Worm (Caenorhabditis elegans) whole organism, L4 larva: ENCODE results near the gene rha-2.
A peak's percentile ranks its signal among the peaks of the same experiment; 100 is the strongest.

Experiments used
- T26A8.4 ChIP-seq: fragments of 200-800 bp; sonication (Bioruptor generic); IDR thresholded peaks from 2 replicates; pipeline ENCODE4 v1.3.6; 2022; ENCODE audit warnings: missing genetic modification characterization, missing compliant biosample characterization
- Y75B8A.6 ChIP-seq: fragments of 200-800 bp; sonication (Bioruptor generic); IDR thresholded peaks from 2 replicates; pipeline ENCODE4 v1.3.6; 2022; ENCODE audit warnings: missing genetic modification reagents, missing genetic modification characterization, missing compliant biosample characterization
- aha-1 ChIP-seq: fragments of 150-350 bp; peaks from one replicate; lab custom pipeline; 2014; ENCODE audit warnings: missing biosample characterization, missing genetic modification characterization
- ama-1 ChIP-seq: fragments of 150-350 bp; optimal IDR thresholded peaks from 2 replicates; lab custom pipeline; 2014; ENCODE audit warnings: inconsistent platforms, mixed read lengths
- arid-1 ChIP-seq: fragments of 200-800 bp; sonication (Bioruptor generic); conservative IDR thresholded peaks from 2 replicates; pipeline ENCODE4 v1.3.6; 2022; ENCODE audit warnings: missing genetic modification reagents, missing genetic modification characterization, missing compliant biosample characterization
- ceh-28 ChIP-seq: fragments of 150-350 bp; optimal IDR thresholded peaks from 2 replicates; lab custom pipeline; 2014; ENCODE audit warnings: missing biosample characterization, missing genetic modification reagents, missing genetic modification characterization
- ceh-44 ChIP-seq: fragments of 200-800 bp; sonication (Bioruptor generic); IDR thresholded peaks from 2 replicates; pipeline ENCODE4 v1.3.6; 2022; ENCODE audit warnings: missing genetic modification reagents, missing genetic modification characterization, missing compliant biosample characterization
- ces-1 ChIP-seq: fragments of 150-350 bp; sonication (generic microtip); optimal IDR thresholded peaks from 4 replicates; lab custom pipeline; 2014; ENCODE audit warnings: missing biosample characterization, missing genetic modification reagents, missing genetic modification characterization
- cey-2 ChIP-seq: sonication (generic microtip); optimal IDR thresholded peaks from 3 replicates; lab custom pipeline; 2017; ENCODE audit warnings: missing genetic modification characterization, mild to moderate bottlenecking, missing compliant biosample characterization, antibody characterized with exemption, borderline replicate concordance; ENCODE audit not compliant: insufficient read depth
- ctbp-1 ChIP-seq: fragments of 200-800 bp; sonication (Bioruptor generic); IDR thresholded peaks from 2 replicates; pipeline ENCODE4 v1.3.6; 2022; ENCODE audit warnings: missing genetic modification reagents, missing genetic modification characterization, missing compliant biosample characterization
- daf-16 ChIP-seq, 3 experiments: sonication (generic microtip); optimal IDR thresholded peaks; 2 replicates each; lab custom pipeline; 2016 to 2017; ENCODE audit warnings: missing genetic modification characterization in 3 of 3, missing genetic modification reagents in 3 of 3, mild to moderate bottlenecking in 2 of 3, missing compliant biosample characterization in 2 of 3, missing biosample characterization in 1 of 3, moderate library complexity in 1 of 3
- daf-19 ChIP-seq: fragments of 200-800 bp; sonication (Bioruptor generic); conservative IDR thresholded peaks from 2 replicates; pipeline ENCODE4 v1.3.6; 2022; ENCODE audit warnings: missing genetic modification characterization, missing compliant biosample characterization
- duxl-1 ChIP-seq: sonication (generic microtip); optimal IDR thresholded peaks from 2 replicates; lab custom pipeline; 2016; ENCODE audit warnings: mild to moderate bottlenecking, missing genetic modification characterization, moderate library complexity, missing compliant biosample characterization; ENCODE audit not compliant: poor library complexity
- dve-1 ChIP-seq: sonication (generic microtip); optimal IDR thresholded peaks from 2 replicates; lab custom pipeline; 2017; ENCODE audit warnings: antibody characterized with exemption, mild to moderate bottlenecking, missing genetic modification characterization, missing compliant biosample characterization; ENCODE audit not compliant: insufficient read depth
- egl-27 ChIP-seq: sonication (generic microtip); optimal IDR thresholded peaks from 3 replicates; lab custom pipeline; 2017; ENCODE audit warnings: missing biosample characterization, missing genetic modification reagents, missing genetic modification characterization
- egl-43 ChIP-seq: fragments of 200-800 bp; sonication (Bioruptor generic); IDR thresholded peaks from 2 replicates; pipeline ENCODE4 v1.3.6; 2022; ENCODE audit warnings: missing genetic modification reagents, missing genetic modification characterization, missing compliant biosample characterization
- gei-8 ChIP-seq: fragments of 200-800 bp; sonication (Bioruptor generic); optimal IDR thresholded peaks from 2 replicates; lab custom pipeline; 2018; ENCODE audit warnings: mild to moderate bottlenecking, missing genetic modification characterization, missing compliant biosample characterization
- hlh-11 ChIP-seq: fragments of 200-800 bp; sonication (Bioruptor generic); optimal IDR thresholded peaks from 2 replicates; lab custom pipeline; 2018; ENCODE audit warnings: mild to moderate bottlenecking, missing genetic modification characterization, missing compliant biosample characterization
- lim-7 ChIP-seq: fragments of 200-800 bp; sonication (Bioruptor generic); IDR thresholded peaks from 2 replicates; pipeline ENCODE4 v1.3.6; 2022; ENCODE audit warnings: missing genetic modification characterization, missing compliant biosample characterization
- lin-1 ChIP-seq: fragments of 200-800 bp; sonication (Bioruptor generic); IDR thresholded peaks from 2 replicates; pipeline ENCODE4 v1.3.6; 2022; ENCODE audit warnings: missing genetic modification reagents, missing genetic modification characterization, missing compliant biosample characterization
- lin-29 ChIP-seq: fragments of 200-800 bp; sonication (Bioruptor generic); IDR thresholded peaks from 2 replicates; pipeline ENCODE4 v1.3.6; 2022; ENCODE audit warnings: missing genetic modification reagents, missing genetic modification characterization, missing compliant biosample characterization
- lin-39 ChIP-seq: fragments of 150-350 bp; optimal IDR thresholded peaks from 2 replicates; lab custom pipeline; 2014; ENCODE audit warnings: missing biosample characterization, missing genetic modification reagents, missing genetic modification characterization
- mdt-29 ChIP-seq: fragments of 200-800 bp; sonication (Bioruptor generic); IDR thresholded peaks from 2 replicates; pipeline ENCODE4 v1.3.6; 2022; ENCODE audit warnings: missing genetic modification reagents, missing genetic modification characterization, missing compliant biosample characterization
- mxl-3 ChIP-seq: fragments of 200-800 bp; sonication (Bioruptor generic); optimal IDR thresholded peaks from 2 replicates; lab custom pipeline; 2018; ENCODE audit warnings: mild to moderate bottlenecking, missing genetic modification characterization, missing compliant biosample characterization
- nhr-25 ChIP-seq: sonication (generic microtip); optimal IDR thresholded peaks from 2 replicates; lab custom pipeline; 2017; ENCODE audit warnings: missing genetic modification characterization, mild to moderate bottlenecking, missing compliant biosample characterization, antibody characterized with exemption, moderate library complexity, borderline replicate concordance; ENCODE audit not compliant: insufficient read depth
- nhr-28 ChIP-seq: fragments of 150-350 bp; optimal IDR thresholded peaks from 2 replicates; lab custom pipeline; 2014; ENCODE audit warnings: missing biosample characterization, missing genetic modification characterization
- nhr-77 ChIP-seq: fragments of 150-350 bp; optimal IDR thresholded peaks from 2 replicates; lab custom pipeline; 2014; ENCODE audit warnings: missing biosample characterization, missing genetic modification characterization
- pha-4 ChIP-seq, 2 experiments: fragments of 150-350 bp in 1 of 2; fragments of 200-800 bp in 1 of 2; sonication (Bioruptor generic) in 1 of 2; IDR thresholded peaks in 1 of 2; optimal IDR thresholded peaks in 1 of 2; 2 replicates each; pipeline versions ENCODE4 v1.3.6 to Lab custom; 2014 to 2022; ENCODE audit warnings: missing genetic modification characterization in 2 of 2, missing genetic modification reagents in 2 of 2, missing biosample characterization in 1 of 2, missing compliant biosample characterization in 1 of 2
- rbr-2 ChIP-seq: sonication (generic microtip); optimal IDR thresholded peaks from 2 replicates; lab custom pipeline; 2016; ENCODE audit warnings: missing genotype, missing genetic modification characterization, missing compliant biosample characterization
- saeg-2 ChIP-seq: fragments of 200-800 bp; sonication (Bioruptor generic); IDR thresholded peaks from 2 replicates; pipeline ENCODE4 v1.3.6; 2022; ENCODE audit warnings: missing genetic modification reagents, missing genetic modification characterization, missing compliant biosample characterization
- skn-1 ChIP-seq: fragments of 150-350 bp; optimal IDR thresholded peaks from 2 replicates; lab custom pipeline; 2014; ENCODE audit warnings: missing biosample characterization, missing genetic modification characterization
- spr-1 ChIP-seq: sonication (generic microtip); optimal IDR thresholded peaks from 2 replicates; lab custom pipeline; 2016; ENCODE audit warnings: mild to moderate bottlenecking, missing genetic modification characterization, missing compliant biosample characterization
- spr-3 ChIP-seq: fragments of 200-800 bp; sonication (Bioruptor generic); optimal IDR thresholded peaks from 2 replicates; lab custom pipeline; 2018; ENCODE audit warnings: mild to moderate bottlenecking, missing genetic modification characterization, missing compliant biosample characterization
- unc-39 ChIP-seq: sonication (generic microtip); optimal IDR thresholded peaks from 2 replicates; lab custom pipeline; 2017; ENCODE audit warnings: missing biosample characterization, missing genetic modification characterization
- unc-62 ChIP-seq, 3 experiments: fragments of 150-350 bp in 1 of 3; sonication (generic microtip); optimal IDR thresholded peaks in 2 of 3; peaks in 1 of 3; 1 replicate in 1 of 3; 2 replicates in 2 of 3; lab custom pipeline; 2014 to 2017; ENCODE audit warnings: missing biosample characterization in 3 of 3, missing genetic modification characterization in 3 of 3, missing genetic modification reagents in 3 of 3, missing genotype in 1 of 3
- zfp-2 ChIP-seq: sonication (generic microtip); optimal IDR thresholded peaks from 2 replicates; lab custom pipeline; 2016; ENCODE audit warnings: mild to moderate bottlenecking, missing genetic modification characterization, missing compliant biosample characterization
- zip-11 ChIP-seq: fragments of 200-800 bp; sonication (Bioruptor generic); IDR thresholded peaks from 2 replicates; pipeline ENCODE4 v1.3.6; 2022; ENCODE audit warnings: missing genetic modification characterization, missing compliant biosample characterization
- zip-2 ChIP-seq: fragments of 150-350 bp; optimal IDR thresholded peaks from 2 replicates; lab custom pipeline; 2014; ENCODE audit warnings: missing biosample characterization, missing genetic modification characterization
- ztf-7 ChIP-seq: fragments of 150-350 bp; optimal IDR thresholded peaks from 2 replicates; lab custom pipeline; 2014; ENCODE audit warnings: missing biosample characterization, missing genetic modification characterization

rha-2 gene

DNA sequence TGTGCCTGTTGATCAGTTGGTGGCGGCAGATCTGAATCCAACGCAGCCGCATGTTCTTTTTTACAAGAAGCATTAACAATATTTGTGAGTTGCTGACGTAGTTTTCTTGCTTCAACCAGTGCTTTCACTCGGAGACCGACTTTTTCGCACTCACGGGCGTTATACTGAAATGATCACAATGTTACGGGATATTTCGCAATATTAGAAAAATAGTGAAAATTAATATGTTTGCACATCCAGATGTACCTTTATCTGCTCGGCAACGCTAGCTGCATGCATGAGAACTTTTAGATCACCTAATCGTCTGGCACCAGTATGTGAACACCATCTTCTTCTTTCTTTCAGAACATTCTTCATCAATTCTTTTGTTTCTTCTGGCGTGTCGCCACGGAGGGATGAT is 3.1 kb downstream of the rha-2 start:
- no peak for TF ChIP-seq lin-29 (GFP tag; lab: Robert Waterston, UW)
- TF ChIP-seq zip-2 (tag; lab: Kevin White, UChicago), result peak; percentile 76
- no peak for TF ChIP-seq mxl-3 (GFP tag; lab: Kevin White, UChicago)

DNA sequence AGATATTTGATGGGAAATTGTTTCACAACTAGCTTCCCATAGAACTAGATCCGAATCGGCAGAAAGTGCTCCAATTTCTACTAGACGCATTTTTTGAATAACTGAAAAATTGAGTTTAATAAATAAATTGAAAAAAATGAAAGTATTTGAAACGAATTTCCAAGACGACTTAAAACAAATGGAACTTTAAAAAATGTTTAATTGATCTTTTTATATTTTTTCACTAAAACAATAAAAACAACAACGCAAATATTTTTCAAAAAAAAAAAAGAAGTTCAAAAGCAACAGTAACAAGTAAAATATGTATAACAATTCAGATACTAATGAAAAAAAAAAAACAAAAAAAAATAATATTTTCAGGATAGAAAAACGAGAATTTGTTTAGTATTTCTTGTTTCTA is 4.7 kb downstream of the rha-2 start, which contains the start of gene C06E1.9:
Gene C06E1.9, minus strand, starts transcription at position 101 of the 400 bp plus-strand sequence.
- TF ChIP-seq lim-7 (GFP tag; lab: Robert Waterston, UW) (no peak), skn-1 (tag; lab: Kevin White, UChicago) (no peak), rbr-2 (no peak)

DNA sequence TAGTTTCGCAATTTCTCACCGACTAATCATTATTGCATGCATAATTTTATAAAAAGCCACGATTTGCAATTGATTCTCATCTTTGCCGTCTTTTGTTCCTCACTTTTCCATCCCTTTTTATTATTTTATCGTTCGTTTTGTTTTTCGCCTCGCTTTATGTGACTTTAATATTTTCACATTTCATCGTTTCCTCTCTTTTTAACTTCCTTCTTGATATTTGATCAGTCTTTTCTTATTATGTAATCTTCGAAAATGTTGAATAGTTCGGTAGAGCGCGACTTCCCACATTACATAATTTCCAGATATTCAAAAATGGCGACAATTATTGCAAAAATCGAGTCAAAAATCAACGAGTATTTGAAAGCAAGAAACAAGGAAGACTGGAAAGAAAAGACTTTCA is 8.8 kb downstream of the rha-2 start, which contains the start of gene C06E1.1:
Gene C06E1.1, plus strand, starts transcription at position 301 of the 400 bp plus-strand sequence.
- TF ChIP-seq zip-11 (no peak), ctbp-1 (GFP tag; lab: Robert Waterston, UW) (no peak), ztf-7 (tag; lab: Kevin White, UChicago) (no peak), unc-62 (GFP tag; optimal IDR thresholded peaks at IDR 0.05 in 1 of 2; lab: Kevin White, UChicago) (peak in 1 of 2 experiments; percentile 56), unc-62 (tag; optimal IDR thresholded peaks at IDR 0.05; lab: Kevin White, UChicago) (no peak), spr-3 (GFP tag; lab: Kevin White, UChicago) (no peak), ces-1 (GFP tag; lab: Kevin White, UChicago) (no peak), mdt-29 (GFP tag; lab: Robert Waterston, UW) (no peak)

DNA sequence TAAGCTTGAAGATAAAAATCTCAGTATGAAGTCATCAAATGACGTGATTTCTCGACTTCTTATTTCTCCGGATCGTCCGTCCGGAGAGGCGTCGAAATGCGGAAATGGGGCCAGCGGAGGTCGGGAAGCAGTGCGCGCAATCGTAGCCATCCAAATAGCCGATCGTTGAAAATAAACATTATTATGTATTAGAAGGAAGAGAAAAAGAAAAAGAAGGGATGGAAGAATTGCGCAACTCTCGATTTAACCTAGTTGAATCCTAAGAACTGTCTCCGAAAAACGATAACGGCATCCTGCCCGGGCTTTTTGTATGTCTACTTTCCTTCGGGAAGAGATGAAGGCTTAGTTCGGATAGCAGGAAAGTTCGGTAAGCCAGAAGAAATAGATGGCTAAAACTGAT is 12.2 kb downstream of the rha-2 start:
- TF ChIP-seq ctbp-1 (GFP tag; lab: Robert Waterston, UW) (no peak), daf-19 (GFP tag; lab: Robert Waterston, UW) (no peak), nhr-25 (tag; lab: Kevin White, UChicago) (no peak), ces-1 (GFP tag; lab: Kevin White, UChicago) (no peak), dve-1 (tag; lab: Kevin White, UChicago) (no peak), lin-29 (GFP tag; lab: Robert Waterston, UW) (no peak), Y75B8A.6 (GFP tag; lab: Robert Waterston, UW) (no peak), zfp-2 (no peak)

DNA sequence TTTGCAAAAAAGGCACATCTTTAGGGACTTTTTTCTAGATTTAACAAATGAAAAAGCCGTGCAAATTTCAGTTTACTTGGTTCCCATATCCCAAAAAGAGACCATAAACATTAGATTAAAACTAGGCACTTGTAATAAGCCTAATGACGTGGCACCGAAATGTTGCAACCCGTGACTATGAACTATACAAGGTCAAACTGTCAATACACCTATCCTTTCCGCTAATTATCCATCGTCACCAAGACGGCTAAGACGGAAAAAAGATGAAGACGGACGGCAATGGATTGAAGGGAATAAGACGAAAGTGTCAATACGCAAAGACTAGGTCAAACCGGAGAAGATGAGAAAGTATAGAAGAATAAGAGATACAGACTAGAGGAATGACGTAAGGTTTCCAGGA is 15.4 kb downstream of the rha-2 start:
- TF ChIP-seq ceh-28 (no peak), ama-1 (lab: Kevin White, UChicago) (no peak), ztf-7 (tag; lab: Kevin White, UChicago) (no peak), daf-16 (GFP tag; optimal IDR thresholded peaks at IDR 0.05; lab: Kevin White, UChicago) (no peak), daf-16 (tag; optimal IDR thresholded peaks at IDR 0.05; lab: Kevin White, UChicago) (no peak), T26A8.4 (GFP tag; lab: Robert Waterston, UW) (no peak), aha-1 (tag; lab: Kevin White, UChicago) (peak; percentile 1), hlh-11 (tag; lab: Kevin White, UChicago) (peak; percentile 4), saeg-2 (GFP tag; lab: Robert Waterston, UW) (no peak), nhr-25 (tag; lab: Kevin White, UChicago) (peak; percentile 26), spr-1 (no peak), unc-62 (GFP tag; optimal IDR thresholded peaks at IDR 0.05 in 1 of 2; lab: Kevin White, UChicago) (peak in 1 of 2 experiments; percentile 50), unc-62 (tag; optimal IDR thresholded peaks at IDR 0.05; lab: Kevin White, UChicago) (no peak), nhr-77 (tag; lab: Kevin White, UChicago) (no peak), nhr-28 (tag; lab: Kevin White, UChicago) (peak; percentile 38)
- TF ChIP-seq, all 104 proteins: peak for 5

DNA sequence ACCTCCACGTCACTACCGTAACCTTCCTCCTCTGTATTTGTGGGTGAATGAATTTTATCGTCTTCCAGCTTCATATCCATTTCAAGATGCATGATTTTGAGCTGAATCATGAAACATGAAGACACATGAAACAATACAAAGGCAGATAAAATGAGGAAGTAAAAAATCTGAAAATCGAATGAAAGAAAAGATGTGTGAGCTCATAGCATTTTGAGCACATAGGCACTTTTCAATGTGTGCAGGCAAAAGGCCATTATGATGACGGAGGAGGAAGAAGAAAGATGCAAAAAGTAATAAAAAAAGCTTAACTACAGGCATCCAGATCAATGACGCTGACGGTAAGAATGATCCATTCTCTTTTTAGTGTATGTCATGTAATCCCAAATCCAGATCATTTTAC is 16.6 kb downstream of the rha-2 start, which contains the start of gene ztf-30:
Gene ztf-30, minus strand, starts transcription at position 101 of the 400 bp plus-strand sequence.
- TF ChIP-seq ceh-44 (GFP tag; lab: Robert Waterston, UW) (no peak), ces-1 (GFP tag; lab: Kevin White, UChicago) (no peak), lin-39 (no peak), arid-1 (GFP tag; lab: Robert Waterston, UW) (no peak), lin-1 (GFP tag; lab: Robert Waterston, UW) (no peak), dve-1 (tag; lab: Kevin White, UChicago) (no peak), zfp-2 (no peak), lin-29 (GFP tag; lab: Robert Waterston, UW) (no peak), gei-8 (GFP tag; lab: Kevin White, UChicago) (no peak), cey-2 (no peak), unc-39 (no peak), pha-4 (GFP tag; IDR thresholded peaks at IDR 0.05; lab: Robert Waterston, UW) (no peak), pha-4 (tag; optimal IDR thresholded peaks at IDR 0.05; lab: Kevin White, UChicago) (no peak), egl-43 (GFP tag; lab: Robert Waterston, UW) (no peak), duxl-1 (tag; lab: Kevin White, UChicago) (no peak), egl-27 (tag; lab: Kevin White, UChicago) (no peak)
